Fruit fly (Drosophila melanogaster) whole organism, adult: ENCODE measurements around the gene CG14223.

Experiments
- CG11617 ChIP-seq: fragments of 200-800 bp; sonication (Bioruptor generic); optimal IDR thresholded peaks from 2 replicates; lab custom pipeline; 2017; ENCODE audit warnings: mild to moderate bottlenecking, missing biosample characterization, missing genetic modification reagents, missing genetic modification characterization
- CG12768 ChIP-seq: fragments of 200-800 bp; sonication (Bioruptor generic); optimal IDR thresholded peaks from 2 replicates; lab custom pipeline; 2017; ENCODE audit warnings: missing biosample characterization, missing genetic modification characterization, mild to moderate bottlenecking, moderate library complexity, missing genetic modification reagents
- CG14711 ChIP-seq: fragments of 200-800 bp; sonication (Bioruptor generic); optimal IDR thresholded peaks from 2 replicates; lab custom pipeline; 2018; ENCODE audit warnings: missing biosample characterization, mild to moderate bottlenecking, missing genetic modification characterization, moderate library complexity
- CG1620 ChIP-seq: fragments of 200-800 bp; sonication (Bioruptor generic); optimal IDR thresholded peaks from 2 replicates; lab custom pipeline; 2016; ENCODE audit warnings: missing biosample characterization, missing genetic modification characterization
- CG33017 ChIP-seq: fragments of 200-800 bp; sonication (Bioruptor generic); optimal IDR thresholded peaks from 2 replicates; lab custom pipeline; 2018; ENCODE audit warnings: missing biosample characterization, mild to moderate bottlenecking, missing genetic modification characterization, moderate library complexity
- CG5204 ChIP-seq: fragments of 200-800 bp; sonication (Bioruptor generic); optimal IDR thresholded peaks from 2 replicates; lab custom pipeline; 2016; ENCODE audit warnings: missing biosample characterization, missing genetic modification characterization
- CG7045 ChIP-seq: fragments of 200-800 bp; sonication (Bioruptor generic); optimal IDR thresholded peaks from 2 replicates; lab custom pipeline; 2017; ENCODE audit warnings: missing biosample characterization, mild to moderate bottlenecking, missing genetic modification characterization
- CG7101 ChIP-seq: fragments of 200-800 bp; sonication (Bioruptor generic); optimal IDR thresholded peaks from 2 replicates; lab custom pipeline; 2018; ENCODE audit warnings: missing biosample characterization, mild to moderate bottlenecking, missing genetic modification characterization, moderate library complexity
- Clk ChIP-seq: fragments of 200-800 bp; sonication (Bioruptor generic); optimal IDR thresholded peaks from 2 replicates; lab custom pipeline; 2017; ENCODE audit warnings: missing biosample characterization, missing genetic modification characterization
- Crg-1 ChIP-seq: fragments of 200-800 bp; sonication (Bioruptor generic); optimal IDR thresholded peaks from 2 replicates; lab custom pipeline; 2016; ENCODE audit warnings: missing biosample characterization, missing genetic modification characterization
- Hr96 ChIP-seq: fragments of 200-800 bp; sonication (Bioruptor generic); optimal IDR thresholded peaks from 2 replicates; lab custom pipeline; 2016; ENCODE audit warnings: missing biosample characterization, missing genetic modification characterization
- Mnt ChIP-seq: fragments of 200-800 bp; sonication (Bioruptor generic); optimal IDR thresholded peaks from 2 replicates; lab custom pipeline; 2016; ENCODE audit warnings: missing biosample characterization, mild to moderate bottlenecking, missing genetic modification characterization
- bab1 ChIP-seq: fragments of 200-800 bp; sonication (Bioruptor generic); optimal IDR thresholded peaks from 3 replicates; lab custom pipeline; 2019; ENCODE audit warnings: missing biosample characterization, mild to moderate bottlenecking, missing genetic modification characterization, moderate library complexity
- cic ChIP-seq: fragments of 200-800 bp; sonication (Bioruptor generic); optimal IDR thresholded peaks from 2 replicates; lab custom pipeline; 2017; ENCODE audit warnings: missing biosample characterization, mild to moderate bottlenecking, missing genetic modification characterization, moderate library complexity
- cnc ChIP-seq, 2 experiments: fragments of >200 bp; optimal IDR thresholded peaks; 2 replicates each; lab custom pipeline; 2017
- kay ChIP-seq: fragments of 200-800 bp; sonication (Bioruptor generic); peaks from one replicate; lab custom pipeline; 2016; ENCODE audit warnings: missing biosample characterization, missing genetic modification characterization, borderline replicate concordance
- ovo ChIP-seq: fragments of 200-800 bp; sonication (Bioruptor generic); optimal IDR thresholded peaks from 2 replicates; lab custom pipeline; 2016; ENCODE audit warnings: missing biosample characterization, missing genetic modification characterization
- pad ChIP-seq: fragments of 200-800 bp; sonication (Bioruptor generic); optimal IDR thresholded peaks from 3 replicates; lab custom pipeline; 2017; ENCODE audit warnings: missing biosample characterization, missing genetic modification characterization, mild to moderate bottlenecking, moderate library complexity, missing genetic modification reagents
- tj ChIP-seq: fragments of 200-800 bp; sonication (Bioruptor generic); optimal IDR thresholded peaks from 3 replicates; lab custom pipeline; 2017; ENCODE audit warnings: missing biosample characterization, mild to moderate bottlenecking, missing genetic modification characterization, moderate library complexity
- toe ChIP-seq: fragments of 200-800 bp; sonication (Bioruptor generic); optimal IDR thresholded peaks from 2 replicates; lab custom pipeline; 2016; ENCODE audit warnings: missing biosample characterization, missing genetic modification characterization

The CG14223 gene

DNA sequence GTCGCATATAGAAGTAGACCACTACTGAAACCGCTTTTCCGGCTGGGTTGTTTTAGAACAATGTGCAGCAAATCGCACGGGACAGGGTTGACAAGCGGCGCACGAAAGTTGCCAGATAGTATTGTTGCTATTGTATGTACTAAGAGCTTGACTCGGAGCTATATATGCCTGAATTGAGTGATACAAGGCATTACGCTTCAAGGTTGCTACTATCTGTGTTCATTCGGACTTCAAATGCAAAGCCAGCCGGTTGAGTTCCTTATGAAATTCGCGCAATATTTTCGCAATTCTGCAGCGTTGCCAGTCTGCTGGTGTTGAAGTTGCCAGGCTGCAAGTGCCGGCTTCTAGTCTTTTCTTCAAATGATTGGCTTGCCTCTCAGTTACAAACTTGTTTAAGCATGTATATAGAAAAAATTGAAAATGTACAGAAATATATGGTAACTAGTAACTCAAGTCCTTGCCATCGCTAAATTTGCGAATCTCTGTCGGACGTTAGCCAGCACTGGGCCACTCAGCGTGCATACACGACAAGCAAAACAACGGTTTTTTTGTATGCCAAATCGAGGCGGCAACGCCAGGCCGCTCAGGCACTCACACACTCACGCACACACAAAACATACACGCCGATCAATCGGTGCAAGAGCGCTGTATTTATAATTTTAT lies 11.9 kb downstream of the CG14223 start, which contains the start of the genes Ranbp21 and Elys:
Ranbp21 (minus strand) TSS at position 513 of the 663 bp plus-strand sequence.
Elys (plus strand) TSS at position 549 of the 663 bp plus-strand sequence.
- TF ChIP-seq Crg-1 (GFP tag; lab: Kevin White, UChicago): peak; percentile 56
- TF ChIP-seq Mnt (GFP tag; lab: Kevin White, UChicago): peak; percentile 66
- TF ChIP-seq CG11617 (GFP tag; lab: Kevin White, UChicago): peak; percentile 55
- TF ChIP-seq Clk (GFP tag; lab: Kevin White, UChicago): peak; percentile 3
- TF ChIP-seq CG14711 (tag; lab: Kevin White, UChicago): peak; percentile 93
- peak; percentile 21 for TF ChIP-seq CG12768
- peak; percentile 53 for TF ChIP-seq tj (GFP tag; lab: Kevin White, UChicago)
- no peak for TF ChIP-seq kay (GFP tag; lab: Kevin White, UChicago)
- TF ChIP-seq pad: peak; percentile 71
- peak; percentile 81 for TF ChIP-seq CG1620 (GFP tag; lab: Kevin White, UChicago)
- TF ChIP-seq bab1: no peak
- no peak for TF ChIP-seq CG33017
- no peak for TF ChIP-seq CG5204 (GFP tag; lab: Kevin White, UChicago)
- peak; percentile 87 for TF ChIP-seq ovo
- no peak for TF ChIP-seq Hr96 (GFP tag; lab: Kevin White, UChicago)
- TF ChIP-seq CG7101 (tag; lab: Kevin White, UChicago): peak; percentile 58

DNA sequence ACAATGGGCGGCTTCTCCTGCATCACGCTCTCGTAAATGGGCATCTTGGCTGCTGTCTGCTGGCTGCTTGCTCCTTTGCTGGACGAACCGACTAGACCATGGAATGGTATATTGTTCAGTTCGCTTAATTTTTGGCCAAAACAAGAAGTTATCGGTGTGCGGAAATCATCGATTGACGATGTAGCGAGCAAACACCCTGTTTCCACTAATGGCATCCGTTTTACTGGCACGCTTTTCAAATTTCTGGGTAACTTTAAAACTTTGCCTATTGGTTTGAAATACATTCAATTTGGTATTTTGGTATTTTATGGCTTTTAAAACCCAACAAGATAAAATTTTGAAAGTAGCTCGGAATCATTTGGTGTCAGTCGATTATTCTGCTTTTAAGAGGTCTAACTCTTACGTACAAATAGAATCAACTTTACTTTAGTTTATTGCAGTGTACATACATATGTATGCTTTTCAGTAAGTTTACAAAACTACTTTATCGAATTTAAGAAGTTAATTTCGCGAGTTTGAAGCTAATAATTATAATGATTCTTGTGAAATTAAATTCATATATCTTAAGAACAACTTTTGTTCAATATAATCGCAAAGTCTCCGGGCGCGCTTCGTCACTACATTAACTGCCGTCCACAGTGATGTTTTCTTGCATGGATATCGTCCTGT lies 17.8 kb downstream of the CG14223 start, which contains the start of gene Arp10:
Arp10 (minus strand) TSS at position 304 of the 669 bp plus-strand sequence.
- TF ChIP-seq Hr96 (GFP tag; lab: Kevin White, UChicago) (no peak), pad (no peak), toe (GFP tag; lab: Kevin White, UChicago) (no peak), bab1 (peak; percentile 15), CG5204 (GFP tag; lab: Kevin White, UChicago) (no peak), CG12768 (no peak), CG33017 (peak; percentile 36), kay (GFP tag; lab: Kevin White, UChicago) (no peak)

DNA sequence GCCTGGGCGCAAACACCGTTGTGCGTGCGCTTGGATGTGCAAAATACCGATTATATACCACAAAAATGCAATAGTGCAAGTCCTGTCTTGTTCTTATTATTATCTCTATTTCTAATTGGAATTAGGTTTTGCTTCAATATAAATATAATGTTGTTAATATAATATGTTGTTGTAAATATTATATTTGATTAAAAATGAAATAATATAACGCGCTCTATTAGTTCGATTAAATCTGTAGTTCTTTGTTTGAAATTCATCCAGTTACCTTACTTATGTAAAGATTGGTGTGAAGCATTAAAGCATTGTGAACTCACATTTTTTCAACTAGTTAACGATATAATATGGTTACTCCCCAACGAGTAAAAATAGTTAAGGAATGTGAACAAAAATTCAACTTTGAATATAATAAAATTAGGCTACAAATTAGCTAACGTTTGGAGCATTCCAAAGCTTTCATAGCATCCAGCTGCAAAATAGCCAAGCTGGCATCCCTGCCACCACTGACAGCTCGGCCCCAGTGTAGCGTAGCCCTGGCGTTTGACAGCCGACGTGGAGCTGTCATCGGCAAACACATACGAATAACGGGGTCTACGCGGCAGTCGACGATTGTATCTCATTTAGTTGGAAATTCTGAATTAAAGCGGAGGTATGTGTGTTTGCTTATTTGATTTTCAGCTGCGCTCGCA lies 20.8 kb downstream of the CG14223 start, which contains the start of the genes CG12237 and Sec61gamma:
CG12237 (minus strand) TSS at position 51 of the 686 bp plus-strand sequence.
Sec61gamma (plus strand) TSS at position 509 of the 686 bp plus-strand sequence.
- TF ChIP-seq ovo (peak; percentile 95), Mnt (GFP tag; lab: Kevin White, UChicago) (peak; percentile 31), bab1 (peak; percentile 55), CG33017 (no peak), CG7045 (GFP tag; lab: Kevin White, UChicago) (no peak), kay (GFP tag; lab: Kevin White, UChicago) (no peak), CG14711 (tag; lab: Kevin White, UChicago) (no peak), CG5204 (GFP tag; lab: Kevin White, UChicago) (no peak), cnc (optimal IDR thresholded peaks at IDR 0.05; lab: Kevin White, UChicago) (no peak), pad (peak; percentile 39), CG12768 (peak; percentile 1), CG7101 (tag; lab: Kevin White, UChicago) (peak; percentile 40), tj (GFP tag; lab: Kevin White, UChicago) (peak; percentile 41), CG1620 (GFP tag; lab: Kevin White, UChicago) (peak; percentile 65), cic (GFP tag; lab: Kevin White, UChicago) (no peak), Hr96 (GFP tag; lab: Kevin White, UChicago) (no peak), toe (GFP tag; lab: Kevin White, UChicago) (no peak), CG11617 (GFP tag; lab: Kevin White, UChicago) (peak; percentile 18), Crg-1 (GFP tag; lab: Kevin White, UChicago) (no peak), Clk (GFP tag; lab: Kevin White, UChicago) (no peak)

DNA sequence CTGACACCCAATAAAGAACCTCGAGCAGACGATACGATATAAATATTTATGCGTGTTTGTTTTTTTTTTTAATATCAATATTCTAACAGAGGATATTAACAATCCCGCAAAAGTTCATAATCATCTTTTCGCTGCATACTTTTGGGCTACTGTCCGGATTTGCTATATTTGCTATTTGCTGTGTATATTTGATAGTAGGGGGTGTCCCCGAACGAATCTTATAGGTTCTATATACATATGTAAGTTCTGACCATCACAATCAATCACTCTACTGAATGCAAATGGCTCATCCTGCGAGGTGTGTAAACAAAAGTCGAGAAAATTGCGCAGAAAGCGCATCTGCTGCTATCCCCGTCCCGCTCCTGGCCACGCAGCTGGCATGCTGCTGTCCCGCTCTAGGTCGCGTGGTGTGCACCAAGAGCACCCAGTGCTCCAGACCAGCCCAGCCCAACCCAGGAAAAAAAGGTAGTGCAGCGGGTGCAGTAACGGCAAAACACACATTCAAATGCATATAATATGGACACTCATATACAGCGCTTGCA lies 23.0 kb downstream of the CG14223 start:
- TF ChIP-seq cnc (optimal IDR thresholded peaks at IDR 0.05; lab: Kevin White, UChicago) (no peak), CG14711 (tag; lab: Kevin White, UChicago) (no peak), Clk (GFP tag; lab: Kevin White, UChicago) (no peak), CG1620 (GFP tag; lab: Kevin White, UChicago) (no peak), pad (peak; percentile 70), CG7101 (tag; lab: Kevin White, UChicago) (no peak), tj (GFP tag; lab: Kevin White, UChicago) (no peak), toe (GFP tag; lab: Kevin White, UChicago) (no peak), CG7045 (GFP tag; lab: Kevin White, UChicago) (no peak), CG11617 (GFP tag; lab: Kevin White, UChicago) (no peak), Crg-1 (GFP tag; lab: Kevin White, UChicago) (no peak), CG33017 (no peak), CG5204 (GFP tag; lab: Kevin White, UChicago) (no peak), bab1 (peak; percentile 24)
